Fruit fly (Drosophila melanogaster) whole organism, embryonic: ENCODE measurements around the gene beat-Vc.

ENCODE experiments used
- BEAF-32 ChIP-seq: fragments of 200-800 bp; sonication (Bioruptor generic); optimal IDR thresholded peaks from 3 replicates; lab custom pipeline; 2017; ENCODE audit warnings: missing biosample characterization, missing genetic modification characterization, mild to moderate bottlenecking, moderate library complexity, missing genetic modification reagents
- CG11695 ChIP-seq: fragments of 200-800 bp; sonication (Bioruptor generic); IDR thresholded peaks from 3 replicates; pipeline ENCODE4 v1.3.6; 2022; ENCODE audit warnings: missing biosample characterization, missing genetic modification characterization
- MESR4 ChIP-seq: fragments of 200-800 bp; sonication (Bioruptor generic); optimal IDR thresholded peaks from 2 replicates; lab custom pipeline; 2018; ENCODE audit warnings: missing biosample characterization, mild to moderate bottlenecking, missing genetic modification characterization, moderate library complexity
- p53 ChIP-seq: fragments of 200-800 bp; sonication (Bioruptor generic); optimal IDR thresholded peaks from 2 replicates; lab custom pipeline; 2016; ENCODE audit warnings: missing biosample characterization, missing genetic modification characterization
- slbo ChIP-seq: fragments of 200-800 bp; sonication (Bioruptor generic); IDR thresholded peaks from 2 replicates; pipeline ENCODE4 v1.3.6; 2022; ENCODE audit warnings: missing biosample characterization, missing genetic modification characterization

DNA sequence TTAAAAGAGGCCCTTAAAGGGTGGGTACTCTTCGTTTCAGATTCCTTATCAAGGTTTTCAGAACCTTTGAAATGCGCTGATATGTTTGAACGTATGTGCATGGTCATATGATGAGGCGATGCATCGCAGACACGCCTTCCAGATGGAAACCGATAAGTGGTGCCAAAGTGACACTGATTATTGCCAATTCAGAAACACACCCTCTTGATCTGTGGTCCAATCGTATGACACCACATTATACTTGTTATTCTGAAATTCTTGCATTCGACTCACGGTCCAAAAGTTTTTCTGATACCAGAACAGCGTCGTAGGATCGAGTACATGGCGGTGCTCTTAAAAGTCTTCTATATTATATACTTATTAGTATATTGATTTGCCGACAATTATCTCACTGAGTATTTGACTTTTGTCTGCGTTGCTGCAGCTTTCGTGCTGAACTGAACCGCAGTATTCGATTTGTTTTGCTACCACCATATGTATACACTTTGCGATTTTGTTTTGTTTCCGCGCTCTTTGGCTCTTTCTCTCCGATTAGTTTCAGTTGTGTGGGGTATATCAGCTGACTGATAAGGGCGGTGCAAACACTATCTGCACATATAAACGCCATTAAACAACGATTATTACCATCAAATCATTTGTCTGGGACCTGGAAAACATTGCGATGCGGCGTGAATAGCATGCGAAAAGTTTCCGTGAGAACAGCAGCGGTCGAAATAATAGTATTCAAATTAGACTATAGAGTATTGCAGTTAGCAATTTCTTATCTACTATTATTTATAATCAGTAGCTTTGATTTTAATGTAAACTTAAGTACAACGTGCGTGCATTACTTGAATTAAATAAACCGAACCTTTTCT lies 62.4 kb downstream of the beat-Vc start:
- no peak for TF ChIP-seq MESR4 (GFP tag; lab: Kevin White, UChicago)
- TF ChIP-seq BEAF-32 (GFP tag; lab: Kevin White, UChicago), result no peak
- TF ChIP-seq slbo, result no peak; the same call in 1 of the 2 replicates
- no peak for TF ChIP-seq p53 (GFP tag; lab: Kevin White, UChicago)
- no peak for TF ChIP-seq CG11695 (GFP tag; lab: Robert Waterston, UW)
